Worm (Caenorhabditis elegans) whole organism, L3 larva: ENCODE measurements around the gene pph-6.

Experiments
- R02D3.7 ChIP-seq: fragments of 150-350 bp; optimal IDR thresholded peaks from 2 replicates; lab custom pipeline; 2014; ENCODE audit warnings: missing biosample characterization, missing genetic modification characterization
- aly-2 ChIP-seq: fragments of 150-350 bp; optimal IDR thresholded peaks from 2 replicates; lab custom pipeline; 2014; ENCODE audit warnings: missing biosample characterization, missing genetic modification characterization
- ceh-28 ChIP-seq: fragments of 150-350 bp; optimal IDR thresholded peaks from 2 replicates; lab custom pipeline; 2014; ENCODE audit warnings: missing biosample characterization, missing genetic modification reagents, missing genetic modification characterization
- daf-12 ChIP-seq: fragments of 150-350 bp; optimal IDR thresholded peaks from 2 replicates; lab custom pipeline; 2014; ENCODE audit warnings: missing biosample characterization, missing genetic modification reagents, missing genetic modification characterization
- egl-27 ChIP-seq: sonication (generic microtip); optimal IDR thresholded peaks from 4 replicates; lab custom pipeline; 2017; ENCODE audit warnings: missing biosample characterization, missing genetic modification reagents, missing genetic modification characterization
- egl-5 ChIP-seq: fragments of 150-350 bp; optimal IDR thresholded peaks from 2 replicates; lab custom pipeline; 2017; ENCODE audit warnings: missing biosample characterization, missing genetic modification reagents, missing genetic modification characterization, inconsistent platforms
- elt-1 ChIP-seq: fragments of 150-350 bp; optimal IDR thresholded peaks from 2 replicates; lab custom pipeline; 2014; ENCODE audit warnings: missing biosample characterization, missing genetic modification characterization
- elt-2 ChIP-seq: sonication (generic microtip); optimal IDR thresholded peaks from 2 replicates; lab custom pipeline; 2016; ENCODE audit warnings: missing genetic modification reagents, mild to moderate bottlenecking, missing genetic modification characterization, missing compliant biosample characterization
- elt-3 ChIP-seq, 3 experiments: fragments of 150-350 bp in 1 of 3; sonication (generic microtip) in 2 of 3; optimal IDR thresholded peaks; 2 replicates in 2 of 3; 4 replicates in 1 of 3; lab custom pipeline; 2014 to 2017; ENCODE audit warnings: missing biosample characterization in 3 of 3, missing genetic modification characterization in 3 of 3
- eor-1 ChIP-seq, 2 experiments: fragments of 150-350 bp; optimal IDR thresholded peaks; 2 replicates each; lab custom pipeline; 2014 to 2018; ENCODE audit warnings: missing biosample characterization in 2 of 2, missing genetic modification characterization in 2 of 2
- fos-1 ChIP-seq: fragments of 150-350 bp; optimal IDR thresholded peaks from 2 replicates; lab custom pipeline; 2014; ENCODE audit warnings: missing biosample characterization, missing genetic modification characterization
- hmg-11 ChIP-seq: sonication (generic microtip); optimal IDR thresholded peaks from 2 replicates; lab custom pipeline; 2016; ENCODE audit warnings: missing genetic modification characterization, missing compliant biosample characterization
- jun-1 ChIP-seq: fragments of 150-350 bp; optimal IDR thresholded peaks from 2 replicates; lab custom pipeline; 2014; ENCODE audit warnings: missing biosample characterization, missing genetic modification reagents, missing genetic modification characterization
- lin-39 ChIP-seq: fragments of 150-350 bp; optimal IDR thresholded peaks from 2 replicates; lab custom pipeline; 2018; ENCODE audit warnings: missing biosample characterization, missing genetic modification reagents, missing genetic modification characterization
- lsy-12 ChIP-seq: sonication (generic microtip); optimal IDR thresholded peaks from 2 replicates; lab custom pipeline; 2016; ENCODE audit warnings: mild to moderate bottlenecking, missing genetic modification characterization, missing compliant biosample characterization
- nfya-1 ChIP-seq: sonication (generic microtip); optimal IDR thresholded peaks from 2 replicates; lab custom pipeline; 2017; ENCODE audit warnings: missing genetic modification characterization, mild to moderate bottlenecking, missing compliant biosample characterization, antibody characterized with exemption, moderate library complexity; ENCODE audit not compliant: insufficient read depth
- nhr-11 ChIP-seq: fragments of 150-350 bp; optimal IDR thresholded peaks from 2 replicates; lab custom pipeline; 2014; ENCODE audit warnings: missing biosample characterization, missing genetic modification characterization
- nhr-12 ChIP-seq: fragments of 150-350 bp; optimal IDR thresholded peaks from 2 replicates; lab custom pipeline; 2014; ENCODE audit warnings: missing biosample characterization, missing genetic modification characterization
- nhr-23 ChIP-seq: fragments of 150-350 bp; optimal IDR thresholded peaks from 2 replicates; lab custom pipeline; 2014; ENCODE audit warnings: missing biosample characterization, missing genetic modification reagents, missing genetic modification characterization
- nhr-237 ChIP-seq: fragments of 150-350 bp; optimal IDR thresholded peaks from 2 replicates; lab custom pipeline; 2014; ENCODE audit warnings: missing biosample characterization, missing genetic modification characterization
- nhr-25 ChIP-seq: sonication (generic microtip); optimal IDR thresholded peaks from 2 replicates; lab custom pipeline; 2017; ENCODE audit warnings: missing biosample characterization, missing genetic modification characterization
- nhr-28 ChIP-seq: fragments of 150-350 bp; optimal IDR thresholded peaks from 2 replicates; lab custom pipeline; 2014; ENCODE audit warnings: missing biosample characterization, missing genetic modification characterization
- nhr-43 ChIP-seq: sonication (generic microtip); optimal IDR thresholded peaks from 2 replicates; lab custom pipeline; 2016; ENCODE audit warnings: mild to moderate bottlenecking, missing genetic modification characterization, missing compliant biosample characterization; ENCODE audit not compliant: poor library complexity, severe bottlenecking
- nhr-67 ChIP-seq: fragments of 150-350 bp; optimal IDR thresholded peaks from 2 replicates; lab custom pipeline; 2014; ENCODE audit warnings: missing biosample characterization, missing genetic modification characterization
- nhr-77 ChIP-seq: fragments of 150-350 bp; optimal IDR thresholded peaks from 2 replicates; lab custom pipeline; 2014; ENCODE audit warnings: missing biosample characterization, missing genetic modification characterization
- pha-4 ChIP-seq: fragments of 150-350 bp; optimal IDR thresholded peaks from 2 replicates; lab custom pipeline; 2014; ENCODE audit warnings: missing biosample characterization, missing genetic modification reagents, missing genetic modification characterization
- pqm-1 ChIP-seq: fragments of 150-350 bp; optimal IDR thresholded peaks from 2 replicates; lab custom pipeline; 2017; ENCODE audit warnings: missing biosample characterization, missing genetic modification characterization, inconsistent platforms
- sea-2 ChIP-seq: fragments of 150-350 bp; sonication (generic microtip); optimal IDR thresholded peaks from 4 replicates; lab custom pipeline; 2014; ENCODE audit warnings: missing biosample characterization, missing genetic modification reagents, missing genetic modification characterization
- skn-1 ChIP-seq: fragments of 150-350 bp; optimal IDR thresholded peaks from 2 replicates; lab custom pipeline; 2014; ENCODE audit warnings: missing biosample characterization, missing genetic modification characterization
- snpc-4 ChIP-seq: fragments of 150-350 bp; optimal IDR thresholded peaks from 2 replicates; lab custom pipeline; 2014; ENCODE audit warnings: missing biosample characterization, missing genetic modification characterization
- tbx-2 ChIP-seq: sonication (generic microtip); optimal IDR thresholded peaks from 2 replicates; lab custom pipeline; 2016; ENCODE audit warnings: mild to moderate bottlenecking, missing genetic modification characterization, missing compliant biosample characterization
- unc-62 ChIP-seq: fragments of 150-350 bp; sonication (generic microtip); optimal IDR thresholded peaks from 4 replicates; lab custom pipeline; 2014; ENCODE audit warnings: missing biosample characterization, missing genetic modification reagents, missing genetic modification characterization

pph-6 gene

ce11 chrIII:3428574-3428973 is 32.9 kb upstream of the pph-6 start:
- TF ChIP-seq lin-39 (tag; lab: Kevin White, UChicago) (no peak), unc-62 (GFP tag; lab: Kevin White, UChicago) (no peak), elt-1 (no peak), snpc-4 (tag; lab: Kevin White, UChicago) (no peak), jun-1 (tag; lab: Kevin White, UChicago) (no peak), nhr-237 (no peak), R02D3.7 (no peak), nhr-43 (tag; lab: Kevin White, UChicago) (no peak)
- TF ChIP-seq, all 47 proteins: peak for 0

- no peak for TF ChIP-seq egl-27 (tag; lab: Kevin White, UChicago)
- no peak for TF ChIP-seq nhr-77 (tag; lab: Kevin White, UChicago)
- TF ChIP-seq ceh-28, result peak; percentile 76
- no peak for TF ChIP-seq R02D3.7
Observed at ce11 chrIII:3429761-3430160, 31.7 kb upstream of the pph-6 start.

ce11 chrIII:3430667-3431066 is 30.8 kb upstream of the pph-6 start:
- TF ChIP-seq ceh-28 (peak; percentile 67), nhr-11 (no peak), elt-1 (no peak), daf-12 (no peak), fos-1 (tag; lab: Kevin White, UChicago) (no peak), tbx-2 (no peak)
- TF ChIP-seq, all 47 proteins: peak for 1

ce11 chrIII:3431385-3431784 is 30.1 kb upstream of the pph-6 start, which contains the start of gene K01A11.1:
TSS of gene K01A11.1 (minus strand) at chrIII:3431485.
- TF ChIP-seq nhr-77 (tag; lab: Kevin White, UChicago) (no peak), skn-1 (tag; lab: Kevin White, UChicago) (no peak), nhr-28 (tag; lab: Kevin White, UChicago) (no peak), unc-62 (GFP tag; lab: Kevin White, UChicago) (no peak), nhr-23 (tag; lab: Kevin White, UChicago) (no peak)

- TF ChIP-seq nhr-23 (tag; lab: Kevin White, UChicago), result peak; percentile 88
- TF ChIP-seq tbx-2, result no peak
- TF ChIP-seq ceh-28, result peak; percentile 61
- TF ChIP-seq nhr-43 (tag; lab: Kevin White, UChicago), result peak; percentile 61
- TF ChIP-seq pqm-1 (tag; lab: Kevin White, UChicago), result peak; percentile 23
- peak; percentile 4 to 89 (median 28) for TF ChIP-seq elt-3 (tag; optimal IDR thresholded peaks at IDR 0.05; lab: Kevin White, UChicago)
- TF ChIP-seq elt-2 (tag; lab: Kevin White, UChicago), result peak; percentile 51
- no peak for TF ChIP-seq nhr-11
- no peak for TF ChIP-seq jun-1 (tag; lab: Kevin White, UChicago)
- no peak for TF ChIP-seq hmg-11
- TF ChIP-seq, all 47 proteins: peak for 6
Observed at ce11 chrIII:3435152-3435551, 26.4 kb upstream of the pph-6 start.

ce11 chrIII:3437139-3437538 is 24.4 kb upstream of the pph-6 start:
- TF ChIP-seq elt-1, result peak; percentile 20
- no peak for TF ChIP-seq pha-4 (tag; lab: Kevin White, UChicago)
- no peak for TF ChIP-seq sea-2 (GFP tag; lab: Kevin White, UChicago)
- TF ChIP-seq egl-5, result peak; percentile 86
- TF ChIP-seq lsy-12 (tag; lab: Kevin White, UChicago), result no peak
- TF ChIP-seq snpc-4 (tag; lab: Kevin White, UChicago), result no peak
- TF ChIP-seq lin-39 (tag; lab: Kevin White, UChicago), result peak; percentile 86
- no peak for TF ChIP-seq nhr-23 (tag; lab: Kevin White, UChicago)
- TF ChIP-seq nfya-1 (tag; lab: Kevin White, UChicago), result peak; percentile 36
- no peak for TF ChIP-seq nhr-237
- TF ChIP-seq nhr-25 (tag; lab: Kevin White, UChicago), result no peak
- no peak for TF ChIP-seq nhr-77 (tag; lab: Kevin White, UChicago)
- no peak for TF ChIP-seq R02D3.7
- no peak for TF ChIP-seq aly-2 (tag; lab: Kevin White, UChicago)
- TF ChIP-seq eor-1 (tag; optimal IDR thresholded peaks at IDR 0.05; lab: Kevin White, UChicago), result no peak
- TF ChIP-seq daf-12, result no peak
- no peak for TF ChIP-seq nhr-12 (tag; lab: Kevin White, UChicago)
- TF ChIP-seq nhr-67 (tag; lab: Kevin White, UChicago), result no peak
